Worm (Caenorhabditis elegans) whole organism, young adult: ENCODE data around the gene F01D5.10.

Experiments
- B0035.1 ChIP-seq: sonication (generic microtip); optimal IDR thresholded peaks from 2 replicates; lab custom pipeline; 2016; ENCODE audit warnings: missing genetic modification characterization, mild to moderate bottlenecking, missing compliant biosample characterization, missing genotype, missing genetic modification reagents
- B0336.3 ChIP-seq: fragments of 200-800 bp; sonication (Bioruptor generic); IDR thresholded peaks from 2 replicates; pipeline ENCODE4 v1.3.6; 2022; ENCODE audit warnings: missing genetic modification characterization, missing compliant biosample characterization
- C17E4.6 ChIP-seq: fragments of 200-800 bp; sonication (Bioruptor generic); IDR thresholded peaks from 2 replicates; pipeline ENCODE4 v1.3.6; 2022; ENCODE audit warnings: missing genetic modification reagents, missing genetic modification characterization, missing compliant biosample characterization
- D2030.7 ChIP-seq: fragments of 200-800 bp; sonication (Bioruptor generic); IDR thresholded peaks from 2 replicates; pipeline ENCODE4 v1.3.6; 2022; ENCODE audit warnings: missing genetic modification reagents, missing genetic modification characterization, missing compliant biosample characterization
- F10E7.11 ChIP-seq: sonication (generic microtip); optimal IDR thresholded peaks from 2 replicates; lab custom pipeline; 2017; ENCODE audit warnings: mild to moderate bottlenecking, missing genetic modification characterization, moderate library complexity, missing compliant biosample characterization
- F57A8.1 ChIP-seq: fragments of 200-800 bp; sonication (Bioruptor generic); optimal IDR thresholded peaks from 2 replicates; lab custom pipeline; 2018; ENCODE audit warnings: mild to moderate bottlenecking, missing genetic modification characterization, moderate library complexity, missing compliant biosample characterization
- F57C9.4 ChIP-seq: sonication (generic microtip); optimal IDR thresholded peaks from 2 replicates; lab custom pipeline; 2017; ENCODE audit warnings: mild to moderate bottlenecking, missing genetic modification characterization, missing compliant biosample characterization
- K11D2.4 ChIP-seq: fragments of 200-800 bp; sonication (Bioruptor generic); IDR thresholded peaks from 2 replicates; pipeline ENCODE4 v1.3.6; 2022; ENCODE audit warnings: missing genetic modification reagents, missing genetic modification characterization, missing compliant biosample characterization
- K12H6.12 ChIP-seq: fragments of 200-800 bp; sonication (Bioruptor generic); optimal IDR thresholded peaks from 2 replicates; lab custom pipeline; 2018; ENCODE audit warnings: mild to moderate bottlenecking, missing genetic modification characterization, missing compliant biosample characterization
- Y95B8A.8 ChIP-seq: fragments of 200-800 bp; sonication (Bioruptor generic); IDR thresholded peaks from 2 replicates; pipeline ENCODE4 v1.3.6; 2022; ENCODE audit warnings: missing genetic modification reagents, missing genetic modification characterization, missing compliant biosample characterization
- atf-7 ChIP-seq: sonication (generic microtip); optimal IDR thresholded peaks from 2 replicates; lab custom pipeline; 2017; ENCODE audit warnings: mild to moderate bottlenecking, missing genetic modification characterization, missing compliant biosample characterization
- attf-5 ChIP-seq: fragments of 200-800 bp; sonication (Bioruptor generic); optimal IDR thresholded peaks from 2 replicates; lab custom pipeline; 2018; ENCODE audit warnings: mild to moderate bottlenecking, missing genetic modification characterization, missing compliant biosample characterization
- bed-1 ChIP-seq: fragments of 200-800 bp; sonication (Bioruptor generic); IDR thresholded peaks from 2 replicates; pipeline ENCODE4 v1.3.6; 2022; ENCODE audit warnings: missing genetic modification reagents, missing genetic modification characterization, missing compliant biosample characterization
- cebp-1 ChIP-seq, 2 experiments: fragments of 200-800 bp in 1 of 2; sonication (Bioruptor generic) in 1 of 2; sonication (generic microtip) in 1 of 2; IDR thresholded peaks in 1 of 2; optimal IDR thresholded peaks in 1 of 2; 2 replicates each; pipeline versions ENCODE4 v1.3.6 to Lab custom; 2017 to 2022; ENCODE audit warnings: missing compliant biosample characterization in 2 of 2, missing genetic modification characterization in 2 of 2, mild to moderate bottlenecking in 1 of 2, missing genetic modification reagents in 1 of 2, moderate library complexity in 1 of 2
- ceh-58 ChIP-seq: fragments of 200-800 bp; sonication (Bioruptor generic); IDR thresholded peaks from 2 replicates; pipeline ENCODE4 v1.3.6; 2022; ENCODE audit warnings: missing genetic modification characterization, missing compliant biosample characterization
- ceh-79 ChIP-seq: sonication (generic microtip); optimal IDR thresholded peaks from 2 replicates; lab custom pipeline; 2017; ENCODE audit warnings: mild to moderate bottlenecking, missing genetic modification characterization, missing compliant biosample characterization
- chd-7 ChIP-seq: sonication (generic microtip); optimal IDR thresholded peaks from 2 replicates; lab custom pipeline; 2016; ENCODE audit warnings: mild to moderate bottlenecking, missing genetic modification characterization, moderate library complexity, missing compliant biosample characterization
- dox-1 ChIP-seq: fragments of 200-800 bp; sonication (Bioruptor generic); IDR thresholded peaks from 2 replicates; pipeline ENCODE4 v1.3.6; 2022; ENCODE audit warnings: missing genetic modification reagents, missing genetic modification characterization, missing compliant biosample characterization
- dpff-1 ChIP-seq: sonication (generic microtip); optimal IDR thresholded peaks from 2 replicates; lab custom pipeline; 2017; ENCODE audit warnings: mild to moderate bottlenecking, missing genetic modification characterization, missing compliant biosample characterization
- egl-44 ChIP-seq: fragments of 200-800 bp; sonication (Bioruptor generic); IDR thresholded peaks from 2 replicates; pipeline ENCODE4 v1.3.6; 2022; ENCODE audit warnings: missing genetic modification reagents, missing genetic modification characterization, missing compliant biosample characterization
- fkh-3 ChIP-seq: sonication (generic microtip); optimal IDR thresholded peaks from 2 replicates; lab custom pipeline; 2016; ENCODE audit warnings: mild to moderate bottlenecking, missing genetic modification characterization, missing compliant biosample characterization
- hmg-1.2 ChIP-seq: fragments of 200-800 bp; sonication (Bioruptor generic); IDR thresholded peaks from 2 replicates; pipeline ENCODE4 v1.3.6; 2022; ENCODE audit warnings: missing genetic modification reagents, missing genetic modification characterization, missing compliant biosample characterization
- let-526 ChIP-seq: fragments of 200-800 bp; sonication (Bioruptor generic); IDR thresholded peaks from 2 replicates; pipeline ENCODE4 v1.3.6; 2022; ENCODE audit warnings: missing genetic modification reagents, missing genetic modification characterization, missing compliant biosample characterization
- let-607 ChIP-seq, 2 experiments: fragments of 200-800 bp in 1 of 2; sonication (Bioruptor generic) in 1 of 2; sonication (generic microtip) in 1 of 2; optimal IDR thresholded peaks; 2 replicates each; lab custom pipeline; 2016 to 2018; ENCODE audit warnings: mild to moderate bottlenecking in 2 of 2, missing compliant biosample characterization in 2 of 2, missing genetic modification characterization in 2 of 2, moderate library complexity in 2 of 2, missing genotype in 1 of 2
- lin-35 ChIP-seq, 3 experiments: fragments of 150-350 bp in 2 of 3; sonication (generic microtip) in 1 of 3; optimal IDR thresholded peaks; 2 replicates each; lab custom pipeline; 2014 to 2018; ENCODE audit warnings: missing biosample characterization in 3 of 3, missing genetic modification characterization in 3 of 3, missing genetic modification reagents in 3 of 3
- lin-40 ChIP-seq: sonication (generic microtip); optimal IDR thresholded peaks from 2 replicates; lab custom pipeline; 2016; ENCODE audit warnings: missing genetic modification characterization, mild to moderate bottlenecking, missing compliant biosample characterization, missing genotype, missing genetic modification reagents
- madf-10 ChIP-seq: sonication (generic microtip); optimal IDR thresholded peaks from 2 replicates; lab custom pipeline; 2016; ENCODE audit warnings: mild to moderate bottlenecking, missing genetic modification characterization, missing compliant biosample characterization
- mcd-1 ChIP-seq: fragments of 200-800 bp; sonication (Bioruptor generic); IDR thresholded peaks from 2 replicates; pipeline ENCODE4 v1.3.6; 2022; ENCODE audit warnings: missing genetic modification reagents, missing genetic modification characterization, missing compliant biosample characterization
- mes-4 ChIP-seq: sonication (generic microtip); optimal IDR thresholded peaks from 2 replicates; lab custom pipeline; 2016; ENCODE audit warnings: missing genotype, missing genetic modification characterization, missing compliant biosample characterization
- nfya-2 ChIP-seq: fragments of 200-800 bp; sonication (Bioruptor generic); IDR thresholded peaks from 2 replicates; pipeline ENCODE4 v1.3.6; 2022; ENCODE audit warnings: missing genetic modification reagents, missing genetic modification characterization, missing compliant biosample characterization
- nfyb-1 ChIP-seq: fragments of 200-800 bp; sonication (Bioruptor generic); IDR thresholded peaks from 2 replicates; pipeline ENCODE4 v1.3.6; 2022; ENCODE audit warnings: missing genetic modification reagents, missing genetic modification characterization, missing compliant biosample characterization
- nhr-27 ChIP-seq: fragments of 200-800 bp; sonication (Bioruptor generic); optimal IDR thresholded peaks from 2 replicates; lab custom pipeline; 2018; ENCODE audit warnings: mild to moderate bottlenecking, missing genetic modification characterization, moderate library complexity, missing compliant biosample characterization
- nhr-90 ChIP-seq: sonication (generic microtip); optimal IDR thresholded peaks from 2 replicates; lab custom pipeline; 2016; ENCODE audit warnings: missing genotype, mild to moderate bottlenecking, missing genetic modification characterization, missing compliant biosample characterization
- pbrm-1 ChIP-seq: fragments of 200-800 bp; sonication (Bioruptor generic); IDR thresholded peaks from 2 replicates; pipeline ENCODE4 v1.3.6; 2022; ENCODE audit warnings: missing genetic modification reagents, missing genetic modification characterization, missing compliant biosample characterization
- snpc-4 ChIP-seq, 5 experiments: fragments of 150-350 bp in 1 of 5; sonication (generic microtip) in 4 of 5; optimal IDR thresholded peaks; 2 replicates each; lab custom pipeline; 2014 to 2018; ENCODE audit warnings: missing genetic modification characterization in 5 of 5, missing biosample characterization in 3 of 5, antibody characterized with exemption in 2 of 5, mild to moderate bottlenecking in 2 of 5, missing compliant biosample characterization in 2 of 5, missing genotype in 2 of 5, moderate library complexity in 2 of 5, missing genetic modification reagents in 1 of 5
- somi-1 ChIP-seq: fragments of 200-800 bp; sonication (Bioruptor generic); optimal IDR thresholded peaks from 2 replicates; lab custom pipeline; 2018; ENCODE audit warnings: mild to moderate bottlenecking, missing genetic modification characterization, missing compliant biosample characterization
- tbp1 ChIP-seq: fragments of 200-800 bp; sonication (Bioruptor generic); optimal IDR thresholded peaks from 2 replicates; lab custom pipeline; 2018; ENCODE audit warnings: mild to moderate bottlenecking, missing genetic modification characterization, missing compliant biosample characterization
- unc-130 ChIP-seq: sonication (generic microtip); optimal IDR thresholded peaks from 2 replicates; lab custom pipeline; 2016; ENCODE audit warnings: missing genetic modification reagents, missing genetic modification characterization, missing compliant biosample characterization
- zfh-2 ChIP-seq: fragments of 200-800 bp; sonication (Bioruptor generic); conservative IDR thresholded peaks from 2 replicates; pipeline ENCODE4 v1.3.6; 2022; ENCODE audit warnings: missing genetic modification reagents, missing genetic modification characterization, missing compliant biosample characterization
- ztf-18 ChIP-seq: sonication (generic microtip); optimal IDR thresholded peaks from 2 replicates; lab custom pipeline; 2016; ENCODE audit warnings: missing genotype, mild to moderate bottlenecking, missing genetic modification characterization, missing compliant biosample characterization
- ztf-22 ChIP-seq: fragments of 200-800 bp; sonication (Bioruptor generic); optimal IDR thresholded peaks from 2 replicates; lab custom pipeline; 2018; ENCODE audit warnings: mild to moderate bottlenecking, missing genetic modification characterization, moderate library complexity, missing compliant biosample characterization

Gene F01D5.10

ce11 chrII:14046491-14046890, 25.4 kb upstream of the F01D5.10 start:
- TF ChIP-seq unc-130 (GFP tag; lab: Kevin White, UChicago) (no peak), ztf-18 (tag; lab: Kevin White, UChicago) (no peak), F57C9.4 (tag; lab: Kevin White, UChicago) (no peak), C17E4.6 (GFP tag; lab: Robert Waterston, UW) (no peak), zfh-2 (0 out of 2 replicates have a peak, but pooled peaks have one; percentile 40)

- no peak for TF ChIP-seq chd-7
- TF ChIP-seq, all 124 proteins: peak for 0
These were observed 24.9 kb upstream of the F01D5.10 start for ce11 chrII:14045934-14046470.

ce11 chrII:14045235-14045634, 24.1 kb upstream of the F01D5.10 start:
- no peak for TF ChIP-seq nhr-90 (tag; lab: Kevin White, UChicago)
- no peak for TF ChIP-seq F57A8.1 (GFP tag; lab: Kevin White, UChicago)
- no peak for TF ChIP-seq nfya-2
- TF ChIP-seq F10E7.11 (tag; lab: Kevin White, UChicago): no peak

DNA sequence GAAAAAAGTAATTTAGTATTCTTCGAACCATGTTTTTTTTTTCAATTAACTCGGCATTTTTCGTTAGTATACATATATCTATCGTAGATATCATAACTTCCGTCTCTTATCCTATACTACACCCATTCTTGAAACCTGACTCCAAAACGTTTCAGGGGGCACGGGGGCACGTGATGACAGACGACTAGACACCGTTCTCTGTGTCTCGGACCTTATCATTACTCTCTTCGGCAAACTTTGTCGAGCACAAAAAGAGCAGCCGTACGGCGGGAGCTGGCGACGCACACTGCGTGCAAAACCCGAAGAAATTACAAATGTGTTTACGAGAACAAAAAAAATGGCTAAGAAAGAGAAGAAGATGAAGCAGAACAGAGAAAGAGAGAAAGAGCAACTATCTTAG, 23.1 kb upstream of the F01D5.10 start:
- TF ChIP-seq dox-1 (GFP tag; lab: Robert Waterston, UW) (peak; percentile 54; the same call in 1 of the 2 replicates), cebp-1 (GFP tag; IDR thresholded peaks at IDR 0.05; lab: Robert Waterston, UW) (no peak), cebp-1 (tag; optimal IDR thresholded peaks at IDR 0.05; lab: Kevin White, UChicago) (peak; percentile 72), ceh-58 (GFP tag; lab: Robert Waterston, UW) (no peak), hmg-1.2 (GFP tag; lab: Robert Waterston, UW) (peak; percentile 46; the same call in 1 of the 2 replicates), nfyb-1 (GFP tag; lab: Robert Waterston, UW) (peak; percentile 24; the same call in 1 of the 2 replicates), let-526 (GFP tag; lab: Robert Waterston, UW) (no peak), B0035.1 (no peak), ztf-22 (GFP tag; lab: Kevin White, UChicago) (peak; percentile 21), K12H6.12 (peak; percentile 57), let-607 (tag; optimal IDR thresholded peaks at IDR 0.05; lab: Kevin White, UChicago) (peak in 1 of 2 experiments; percentile 62), attf-5 (GFP tag; lab: Kevin White, UChicago) (peak; percentile 60), nhr-27 (no peak), pbrm-1 (GFP tag; lab: Robert Waterston, UW) (no peak), mes-4 (tag; lab: Kevin White, UChicago) (no peak), D2030.7 (GFP tag; lab: Robert Waterston, UW) (no peak), mcd-1 (GFP tag; lab: Robert Waterston, UW) (peak; percentile 35; the same call in 1 of the 2 replicates), B0336.3 (GFP tag; lab: Robert Waterston, UW) (peak; percentile 20; the same call in 1 of the 2 replicates), egl-44 (GFP tag; lab: Robert Waterston, UW) (no peak), zfh-2 (peak; percentile 59; the same call in 1 of the 2 replicates), somi-1 (peak; percentile 28), lin-35 (GFP tag; optimal IDR thresholded peaks at IDR 0.05; lab: Kevin White, UChicago) (peak in 1 of 3 experiments; percentile 26), fkh-3 (no peak), dpff-1 (tag; lab: Kevin White, UChicago) (no peak), tbp1 (GFP tag; lab: Kevin White, UChicago) (peak; percentile 38), ceh-79 (tag; lab: Kevin White, UChicago) (no peak), snpc-4 (GFP tag; optimal IDR thresholded peaks at IDR 0.05; lab: Kevin White, UChicago) (peak; percentile 9), snpc-4 (tag; optimal IDR thresholded peaks at IDR 0.05; lab: Kevin White, UChicago) (peak; percentile 35 to 74 (median 46)), Y95B8A.8 (no peak), ztf-18 (tag; lab: Kevin White, UChicago) (peak; percentile 12), lin-40 (peak; percentile 58), madf-10 (tag; lab: Kevin White, UChicago) (peak; percentile 53), K11D2.4 (GFP tag; lab: Robert Waterston, UW) (peak; percentile 50; the same call in 1 of the 2 replicates), bed-1 (GFP tag; lab: Robert Waterston, UW) (no peak), atf-7 (peak; percentile 61)
